Worm (Caenorhabditis elegans) whole organism, early embryonic: Measurements from ENCODE around the gene Y62H9A.2.

Experiments used
- B0310.2 ChIP-seq: sonication (generic microtip); optimal IDR thresholded peaks from 2 replicates; lab custom pipeline; 2016; ENCODE audit warnings: mild to moderate bottlenecking, missing genetic modification characterization, missing compliant biosample characterization
- ama-1 ChIP-seq: fragments of 150-350 bp; optimal IDR thresholded peaks from 2 replicates; lab custom pipeline; 2014
- ets-7 ChIP-seq: sonication (generic microtip); optimal IDR thresholded peaks from 2 replicates; lab custom pipeline; 2016; ENCODE audit warnings: missing genotype, missing genetic modification characterization, missing compliant biosample characterization
- scrt-1 ChIP-seq: fragments of 200-800 bp; sonication (Bioruptor generic); IDR thresholded peaks from 2 replicates; pipeline ENCODE4 v1.3.6; 2022; ENCODE audit warnings: missing genetic modification characterization, missing compliant biosample characterization
- sea-1 ChIP-seq: fragments of 200-800 bp; sonication (Bioruptor generic); conservative IDR thresholded peaks from 2 replicates; pipeline ENCODE4 v1.3.6; 2022; ENCODE audit warnings: missing genetic modification characterization, missing compliant biosample characterization

ce11 chrX:11882800-11883199, 4.8 kb upstream of the Y62H9A.2 start, which contains the start of the genes Y62H9A.5 and ule-5:
- TF ChIP-seq B0310.2: no peak
- no peak for TF ChIP-seq ets-7 (tag; lab: Kevin White, UChicago)
- no peak for TF ChIP-seq ama-1 (lab: Kevin White, UChicago)
- no peak for TF ChIP-seq scrt-1
- no peak for TF ChIP-seq sea-1 (GFP tag; lab: Robert Waterston, UW)
